Worm (Caenorhabditis elegans) whole organism, L2 larva: Measurements from ENCODE around the gene C35D10.7.

ENCODE experiments used
- C34F6.9 ChIP-seq: fragments of 150-350 bp; optimal IDR thresholded peaks from 2 replicates; lab custom pipeline; 2014; ENCODE audit warnings: missing biosample characterization, missing genetic modification characterization
- ZK546.5 ChIP-seq: sonication (generic microtip); optimal IDR thresholded peaks from 2 replicates; lab custom pipeline; 2017; ENCODE audit warnings: missing biosample characterization, missing genetic modification characterization
- ama-1 ChIP-seq: fragments of 150-350 bp; optimal IDR thresholded peaks from 2 replicates; lab custom pipeline; 2018; ENCODE audit warnings: inconsistent platforms
- crh-2 ChIP-seq: sonication (generic microtip); optimal IDR thresholded peaks from 2 replicates; lab custom pipeline; 2017; ENCODE audit warnings: missing biosample characterization, missing genetic modification characterization
- egl-27 ChIP-seq: sonication (generic microtip); optimal IDR thresholded peaks from 3 replicates; lab custom pipeline; 2017; ENCODE audit warnings: missing biosample characterization, missing genetic modification reagents, missing genetic modification characterization
- lin-11 ChIP-seq: fragments of 150-350 bp; sonication (generic microtip); optimal IDR thresholded peaks from 2 replicates; lab custom pipeline; 2014; ENCODE audit warnings: missing biosample characterization, missing genetic modification characterization, inconsistent platforms, mixed read lengths
- nhr-12 ChIP-seq: fragments of 150-350 bp; optimal IDR thresholded peaks from 2 replicates; lab custom pipeline; 2014; ENCODE audit warnings: missing biosample characterization, missing genetic modification characterization
- snpc-4 ChIP-seq: fragments of 150-350 bp; optimal IDR thresholded peaks from 2 replicates; lab custom pipeline; 2014; ENCODE audit warnings: missing biosample characterization, missing genetic modification characterization
- ztf-1 ChIP-seq: fragments of 200-800 bp; sonication (Bioruptor generic); conservative IDR thresholded peaks from 2 replicates; pipeline ENCODE4 v1.3.6; 2022; ENCODE audit warnings: missing genetic modification characterization, missing compliant biosample characterization
- ztf-11 ChIP-seq: sonication (generic microtip); optimal IDR thresholded peaks from 2 replicates; lab custom pipeline; 2017; ENCODE audit warnings: missing biosample characterization, missing genetic modification characterization

DNA sequence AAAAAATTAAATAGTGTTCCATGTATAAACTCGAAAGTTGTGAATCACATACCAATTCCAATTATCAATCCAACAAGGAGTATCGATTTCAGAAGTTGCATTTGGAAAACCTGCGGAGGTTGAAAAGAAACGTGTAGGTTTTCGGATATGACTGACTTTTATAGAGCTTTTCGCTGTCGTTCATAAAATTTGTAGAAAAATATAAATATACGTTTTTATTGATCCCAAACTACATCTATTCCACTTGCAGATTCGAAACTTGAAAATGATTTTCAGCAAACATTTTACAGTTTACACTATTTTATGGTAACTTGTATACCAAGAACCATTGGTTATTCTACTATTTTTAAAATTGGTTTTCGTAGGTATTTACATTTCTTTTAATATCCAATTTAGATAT is 13.8 kb upstream of the C35D10.7 start, which contains the start of gene clec-156:
- TF ChIP-seq lin-11 (tag; lab: Kevin White, UChicago), result no peak
- no peak for TF ChIP-seq ztf-1 (GFP tag; lab: Robert Waterston, UW)
- TF ChIP-seq ZK546.5, result no peak
- TF ChIP-seq crh-2 (tag; lab: Kevin White, UChicago), result no peak
- no peak for TF ChIP-seq snpc-4 (tag; lab: Kevin White, UChicago)
- TF ChIP-seq nhr-12 (tag; lab: Kevin White, UChicago), result no peak
- TF ChIP-seq C34F6.9 (tag; lab: Kevin White, UChicago), result no peak
- TF ChIP-seq ama-1 (lab: Kevin White, UChicago), result no peak
- TF ChIP-seq ztf-11 (tag; lab: Kevin White, UChicago), result no peak
- no peak for TF ChIP-seq egl-27 (tag; lab: Kevin White, UChicago)
